Fruit fly (Drosophila melanogaster): Measurements from ENCODE around the gene Axn.
A peak's percentile ranks its signal among the peaks of the same experiment; 100 is the strongest.

Axn gene

DNA sequence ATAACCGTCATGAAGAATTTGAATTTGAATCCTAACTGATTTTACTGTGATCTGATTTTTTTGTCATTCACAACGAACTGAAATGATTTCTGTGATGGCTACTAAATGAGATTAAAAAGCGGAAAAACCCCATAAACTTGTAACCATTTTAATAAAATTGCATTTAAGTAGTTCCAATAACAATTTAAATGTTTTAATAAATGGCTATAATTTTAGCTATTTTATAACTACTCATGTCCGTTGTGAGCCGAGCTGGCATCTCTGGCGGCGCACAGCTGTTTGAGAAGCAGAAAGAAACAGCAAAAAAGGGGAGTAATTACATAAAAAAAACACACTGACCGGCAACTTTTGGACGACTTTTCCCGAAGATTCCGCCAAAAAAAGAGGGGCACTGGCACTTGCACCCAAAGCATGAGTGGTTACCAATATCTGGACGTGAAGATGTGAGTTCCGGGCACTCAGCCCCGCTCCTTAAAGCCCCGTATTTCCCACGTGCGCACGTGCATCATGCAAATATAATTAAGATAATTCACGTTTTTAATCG lies 34.0 kb downstream of the Axn start, which contains the start of the genes CG7950 and Rpp14a:
Gene CG7950, plus strand, starts transcription at position 268 of the 544 bp plus-strand sequence.
Gene Rpp14a, plus strand, starts transcription at position 268 of the 544 bp plus-strand sequence.
- no peak for TF ChIP-seq ash1 (GFP tag; optimal IDR thresholded peaks at IDR 0.05)
- TF ChIP-seq chinmo (GFP tag; IDR thresholded peaks at IDR 0.05; ENCODE audit: partially characterized antibody) = no peak
- TF ChIP-seq pzg (GFP tag; optimal IDR thresholded peaks at IDR 0.05) = peak; percentile 58
- TF ChIP-seq CG13775 (GFP tag; optimal IDR thresholded peaks at IDR 0.05) = peak; percentile 75
- peak; percentile 35 for TF ChIP-seq org-1 (GFP tag; optimal IDR thresholded peaks at IDR 0.05)
- no peak for TF ChIP-seq Kr (GFP tag; optimal IDR thresholded peaks at IDR 0.05)
- peak; percentile 32; the same call in 1 of the 2 replicates for TF ChIP-seq rib (GFP tag; IDR thresholded peaks at IDR 0.05)
- TF ChIP-seq CG2712 (tag; optimal IDR thresholded peaks at IDR 0.05) = peak; percentile 85
- peak; percentile 74 for TF ChIP-seq CG15696 (tag; optimal IDR thresholded peaks at IDR 0.05)
- TF ChIP-seq Camta (GFP tag; optimal IDR thresholded peaks at IDR 0.05) = peak; percentile 66
- peak; percentile 48 for TF ChIP-seq CG18619 (GFP tag; optimal IDR thresholded peaks at IDR 0.05)
- peak; percentile 92 for TF ChIP-seq CG15514 (GFP tag; optimal IDR thresholded peaks at IDR 0.05)
- TF ChIP-seq CG1233 (GFP tag; optimal IDR thresholded peaks at IDR 0.05) = peak; percentile 63
- peak; percentile 83 for TF ChIP-seq sug (tag; optimal IDR thresholded peaks at IDR 0.05)
- peak; percentile 65 for TF ChIP-seq Blimp-1 (GFP tag; optimal IDR thresholded peaks at IDR 0.05)
- peak; percentile 42 for TF ChIP-seq luna (GFP tag; optimal IDR thresholded peaks at IDR 0.05)
- peak; percentile 69 for TF ChIP-seq fd3F (GFP tag; optimal IDR thresholded peaks at IDR 0.05)
- peak; percentile 56 for TF ChIP-seq CG9876 (GFP tag; optimal IDR thresholded peaks at IDR 0.05)
- no peak for TF ChIP-seq mld (GFP tag; IDR thresholded peaks at IDR 0.05; ENCODE audit: partially characterized antibody)
- no peak for TF ChIP-seq Stat92E (GFP tag; optimal IDR thresholded peaks at IDR 0.05)
- peak; percentile 28 for TF ChIP-seq Asciz (GFP tag; optimal IDR thresholded peaks at IDR 0.05)
- TF ChIP-seq CG17612 (GFP tag; IDR thresholded peaks at IDR 0.05) = peak; percentile 61
- no peak for TF ChIP-seq CG2199 (GFP tag; IDR thresholded peaks at IDR 0.05)
- TF ChIP-seq HLHmδ (GFP tag; optimal IDR thresholded peaks at IDR 0.05) = no peak
- 0 out of 3 replicates have a peak, but pooled peaks have one; percentile 12 for TF ChIP-seq CG3726 (GFP tag; IDR thresholded peaks at IDR 0.05)
- peak; percentile 42 for TF ChIP-seq HHEX (GFP tag; optimal IDR thresholded peaks at IDR 0.05)
- peak; percentile 70 for TF ChIP-seq CG6689 (GFP tag; IDR thresholded peaks at IDR 0.05)
- TF ChIP-seq chif (GFP tag; optimal IDR thresholded peaks at IDR 0.05) = peak; percentile 68 to 86
- TF ChIP-seq gcm (GFP tag; optimal IDR thresholded peaks at IDR 0.05) = peak; percentile 75
- TF ChIP-seq CG1647 (GFP tag; optimal IDR thresholded peaks at IDR 0.05) = no peak
- TF ChIP-seq ind (GFP tag; optimal IDR thresholded peaks at IDR 0.05) = peak; percentile 70
- peak; percentile 75 for TF ChIP-seq Max (GFP tag; optimal IDR thresholded peaks at IDR 0.05)
- peak; percentile 96 for TF ChIP-seq Myb (GFP tag; optimal IDR thresholded peaks at IDR 0.05)
- TF ChIP-seq CG15269 (tag; optimal IDR thresholded peaks at IDR 0.05) = peak; percentile 83
- no peak for TF ChIP-seq sim (GFP tag; IDR thresholded peaks at IDR 0.05)
- TF ChIP-seq CG7963 (GFP tag; IDR thresholded peaks at IDR 0.05; ENCODE audit: partially characterized antibody) = no peak
- peak; percentile 80 for TF ChIP-seq Ptx1 (GFP tag; IDR thresholded peaks at IDR 0.05)
- TF ChIP-seq eve (GFP tag; optimal IDR thresholded peaks at IDR 0.05) = no peak
- TF ChIP-seq psq (GFP tag; optimal IDR thresholded peaks at IDR 0.05) = peak; percentile 21
- peak; percentile 83 for TF ChIP-seq phol (tag; optimal IDR thresholded peaks at IDR 0.05)
- no peak for TF ChIP-seq knrl (GFP tag; IDR thresholded peaks at IDR 0.05; ENCODE audit: partially characterized antibody)
- TF ChIP-seq ato (GFP tag; IDR thresholded peaks at IDR 0.05; ENCODE audit: partially characterized antibody) = no peak
- peak; percentile 85 for TF ChIP-seq Sox102F (GFP tag; optimal IDR thresholded peaks at IDR 0.05)
- peak; percentile 97 for TF ChIP-seq sens (GFP tag)
- TF ChIP-seq br (optimal IDR thresholded peaks at IDR 0.05) = no peak
- peak; percentile 91 for TF ChIP-seq ci (GFP tag; IDR thresholded peaks at IDR 0.05)
- TF ChIP-seq CG11560 (tag; IDR thresholded peaks at IDR 0.05) = no peak
- TF ChIP-seq Mrtf (GFP tag; IDR thresholded peaks at IDR 0.05) = peak; percentile 57
- TF ChIP-seq CG1024 (GFP tag; IDR thresholded peaks at IDR 0.05) = peak; percentile 25; the same call in 1 of the 2 replicates
- TF ChIP-seq CG17186 (GFP tag; optimal IDR thresholded peaks at IDR 0.05) = peak; percentile 60

Measured in whole organism, embryonic.